Fruit fly (Drosophila melanogaster) Kc167 (cell line): Measurements from ENCODE around the gene tal-3A.

Experiments used
- Myc ChIP-seq: fragments of >200 bp; optimal IDR thresholded peaks from 2 replicates; lab custom pipeline; 2017; ENCODE audit warnings: missing external identifiers
- h ChIP-seq: fragments of >200 bp; optimal IDR thresholded peaks from 3 replicates; lab custom pipeline; 2018; ENCODE audit warnings: missing external identifiers

DNA sequence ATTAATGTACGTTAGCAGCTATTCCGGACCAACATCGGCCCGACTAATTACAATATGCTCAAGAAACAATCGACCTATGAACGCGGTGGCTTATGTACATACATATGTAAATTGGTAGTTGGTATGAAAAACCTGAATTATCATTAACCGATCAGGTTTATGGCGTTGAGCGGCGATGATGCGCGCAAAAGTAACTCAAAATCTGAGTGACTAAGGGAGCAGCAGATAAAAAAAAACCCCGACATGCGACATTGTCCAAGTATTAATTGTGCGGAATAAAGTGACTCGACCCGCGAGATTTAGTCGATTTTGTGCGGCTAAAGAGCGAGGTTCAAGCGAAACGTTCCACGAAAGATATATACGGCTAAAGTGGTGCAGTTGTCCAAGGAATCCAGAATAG, 47.5 kb upstream of the tal-3A start, which contains the start of gene CG9312:
- TF ChIP-seq h (lab: Kevin White, UChicago) (no peak), Myc (no peak)
